Worm (Caenorhabditis elegans) whole organism, L1 larva: ENCODE data around the gene C18D4.12.

ENCODE experiments used
- C16A3.4 ChIP-seq: fragments of 150-350 bp; optimal IDR thresholded peaks from 2 replicates; lab custom pipeline; 2014; ENCODE audit warnings: missing biosample characterization, missing genetic modification characterization
- C34B4.2 ChIP-seq: sonication (generic microtip); optimal IDR thresholded peaks from 2 replicates; lab custom pipeline; 2017; ENCODE audit warnings: mild to moderate bottlenecking, missing genetic modification characterization, missing compliant biosample characterization
- Y116A8C.19 ChIP-seq: sonication (generic microtip); optimal IDR thresholded peaks from 2 replicates; lab custom pipeline; 2016; ENCODE audit warnings: missing compliant biosample characterization, missing genetic modification characterization, borderline replicate concordance
- aha-1 ChIP-seq: fragments of 150-350 bp; optimal IDR thresholded peaks from 2 replicates; lab custom pipeline; 2014; ENCODE audit warnings: missing biosample characterization, missing genetic modification characterization
- ceh-8 ChIP-seq: fragments of 200-800 bp; sonication (Bioruptor generic); optimal IDR thresholded peaks from 2 replicates; lab custom pipeline; 2018; ENCODE audit warnings: mild to moderate bottlenecking, missing genetic modification characterization, moderate library complexity, missing compliant biosample characterization
- ceh-90 ChIP-seq: sonication (generic microtip); optimal IDR thresholded peaks from 2 replicates; lab custom pipeline; 2016; ENCODE audit warnings: missing genetic modification characterization, missing compliant biosample characterization
- ces-1 ChIP-seq: fragments of 150-350 bp; optimal IDR thresholded peaks from 2 replicates; lab custom pipeline; 2014; ENCODE audit warnings: missing biosample characterization, missing genetic modification reagents, missing genetic modification characterization
- dpl-1 ChIP-seq, 3 experiments: fragments of 150-350 bp in 2 of 3; sonication (generic microtip) in 1 of 3; optimal IDR thresholded peaks; 2 replicates each; lab custom pipeline; 2014 to 2017; ENCODE audit warnings: missing biosample characterization in 3 of 3, missing genetic modification characterization in 3 of 3, missing genetic modification reagents in 3 of 3
- efl-1 ChIP-seq, 4 experiments: fragments of 150-350 bp; optimal IDR thresholded peaks in 3 of 4; peaks in 1 of 4; 1 replicate in 1 of 4; 2 replicates in 3 of 4; lab custom pipeline; 2014; ENCODE audit warnings: missing biosample characterization in 2 of 4, missing genetic modification characterization in 2 of 4, missing genetic modification reagents in 2 of 4
- efl-3 ChIP-seq: fragments of 200-800 bp; sonication (Bioruptor generic); optimal IDR thresholded peaks from 2 replicates; lab custom pipeline; 2018; ENCODE audit warnings: mild to moderate bottlenecking, missing genetic modification characterization, missing compliant biosample characterization
- egl-13 ChIP-seq: sonication (generic microtip); optimal IDR thresholded peaks from 2 replicates; lab custom pipeline; 2016; ENCODE audit warnings: missing genotype, missing genetic modification reagents, missing genetic modification characterization, missing compliant biosample characterization
- fkh-10 ChIP-seq: sonication (generic microtip); optimal IDR thresholded peaks from 2 replicates; lab custom pipeline; 2017; ENCODE audit warnings: missing biosample characterization, missing genetic modification reagents, missing genetic modification characterization
- hlh-17 ChIP-seq: fragments of 200-800 bp; sonication (Bioruptor generic); optimal IDR thresholded peaks from 2 replicates; lab custom pipeline; 2018; ENCODE audit warnings: missing genetic modification characterization, mild to moderate bottlenecking, missing compliant biosample characterization, moderate library complexity, borderline replicate concordance
- isw-1 ChIP-seq: fragments of 200-800 bp; sonication (Bioruptor generic); IDR thresholded peaks from 2 replicates; pipeline ENCODE4 v1.3.6; 2022; ENCODE audit warnings: missing genetic modification characterization, missing compliant biosample characterization
- lin-14 ChIP-seq: fragments of 200-800 bp; sonication (Bioruptor generic); optimal IDR thresholded peaks from 2 replicates; lab custom pipeline; 2018; ENCODE audit warnings: mild to moderate bottlenecking, missing genetic modification characterization, moderate library complexity, missing compliant biosample characterization
- lin-15B ChIP-seq: fragments of 150-350 bp; sonication (generic microtip); optimal IDR thresholded peaks from 3 replicates; lab custom pipeline; 2014; ENCODE audit warnings: missing biosample characterization, missing genetic modification characterization
- lin-35 ChIP-seq, 2 experiments: fragments of 150-350 bp; optimal IDR thresholded peaks; 2 replicates each; lab custom pipeline; 2014; ENCODE audit warnings: missing biosample characterization in 2 of 2, missing genetic modification characterization in 2 of 2, missing genetic modification reagents in 2 of 2
- lin-39 ChIP-seq: fragments of 150-350 bp; optimal IDR thresholded peaks from 2 replicates; lab custom pipeline; 2014; ENCODE audit warnings: missing biosample characterization, missing genetic modification reagents, missing genetic modification characterization
- lsy-2 ChIP-seq, 2 experiments: fragments of 150-350 bp; optimal IDR thresholded peaks; 2 replicates each; lab custom pipeline; 2014; ENCODE audit warnings: missing biosample characterization in 2 of 2, missing genetic modification characterization in 2 of 2
- mab-9 ChIP-seq: fragments of 200-800 bp; sonication (Bioruptor generic); IDR thresholded peaks from 2 replicates; pipeline ENCODE4 v1.3.6; 2022; ENCODE audit warnings: missing genetic modification reagents, missing genetic modification characterization, missing compliant biosample characterization
- mdl-1 ChIP-seq, 2 experiments: fragments of 150-350 bp; optimal IDR thresholded peaks; 2 replicates each; lab custom pipeline; 2014 to 2017; ENCODE audit warnings: missing biosample characterization in 2 of 2, missing genetic modification characterization in 2 of 2, inconsistent platforms in 1 of 2
- mep-1 ChIP-seq: fragments of 150-350 bp; optimal IDR thresholded peaks from 2 replicates; lab custom pipeline; 2014; ENCODE audit warnings: missing biosample characterization, missing genetic modification characterization
- nhr-11 ChIP-seq: fragments of 150-350 bp; optimal IDR thresholded peaks from 2 replicates; lab custom pipeline; 2014; ENCODE audit warnings: missing biosample characterization, missing genetic modification characterization
- nhr-12 ChIP-seq: sonication (generic microtip); optimal IDR thresholded peaks from 2 replicates; lab custom pipeline; 2017; ENCODE audit warnings: missing biosample characterization, missing genetic modification characterization
- nhr-19 ChIP-seq: fragments of 200-800 bp; sonication (Bioruptor generic); conservative IDR thresholded peaks from 2 replicates; pipeline ENCODE4 v1.3.6; 2022; ENCODE audit warnings: missing genetic modification characterization, missing compliant biosample characterization
- nhr-237 ChIP-seq: fragments of 150-350 bp; optimal IDR thresholded peaks from 2 replicates; lab custom pipeline; 2014; ENCODE audit warnings: missing biosample characterization, missing genetic modification characterization
- nhr-47 ChIP-seq: sonication (generic microtip); optimal IDR thresholded peaks from 2 replicates; lab custom pipeline; 2016; ENCODE audit warnings: mild to moderate bottlenecking, missing genetic modification characterization, moderate library complexity, missing compliant biosample characterization
- nhr-77 ChIP-seq: fragments of 150-350 bp; optimal IDR thresholded peaks from 2 replicates; lab custom pipeline; 2014; ENCODE audit warnings: missing biosample characterization, missing genetic modification characterization
- pag-3 ChIP-seq: sonication (generic microtip); optimal IDR thresholded peaks from 2 replicates; lab custom pipeline; 2017; ENCODE audit warnings: missing genetic modification characterization, mild to moderate bottlenecking, missing compliant biosample characterization, antibody characterized with exemption, borderline replicate concordance; ENCODE audit not compliant: insufficient read depth
- pax-3 ChIP-seq: fragments of 200-800 bp; sonication (Bioruptor generic); optimal IDR thresholded peaks from 2 replicates; lab custom pipeline; 2018; ENCODE audit warnings: mild to moderate bottlenecking, missing genetic modification characterization, moderate library complexity, missing compliant biosample characterization
- skn-1 ChIP-seq: fragments of 150-350 bp; optimal IDR thresholded peaks from 2 replicates; lab custom pipeline; 2014; ENCODE audit warnings: missing biosample characterization, missing genetic modification characterization
- snpc-4 ChIP-seq: fragments of 150-350 bp; optimal IDR thresholded peaks from 2 replicates; lab custom pipeline; 2014; ENCODE audit warnings: missing biosample characterization, missing genetic modification characterization
- sox-4 ChIP-seq: sonication (generic microtip); optimal IDR thresholded peaks from 2 replicates; lab custom pipeline; 2016; ENCODE audit warnings: missing genetic modification characterization, missing compliant biosample characterization
- sup-37 ChIP-seq: fragments of 200-800 bp; sonication (Bioruptor generic); optimal IDR thresholded peaks from 2 replicates; lab custom pipeline; 2018; ENCODE audit warnings: mild to moderate bottlenecking, missing genetic modification characterization, missing compliant biosample characterization
- tbx-2 ChIP-seq: sonication (generic microtip); optimal IDR thresholded peaks from 2 replicates; lab custom pipeline; 2016; ENCODE audit warnings: missing genetic modification characterization, missing compliant biosample characterization
- tlp-1 ChIP-seq: fragments of 150-350 bp; optimal IDR thresholded peaks from 2 replicates; lab custom pipeline; 2014; ENCODE audit warnings: missing biosample characterization, missing genetic modification characterization
- unc-98 ChIP-seq: fragments of 200-800 bp; sonication (Bioruptor generic); IDR thresholded peaks from 2 replicates; pipeline ENCODE4 v1.3.6; 2022; ENCODE audit warnings: missing genetic modification characterization, missing compliant biosample characterization
- xbp-1 ChIP-seq: sonication (generic microtip); optimal IDR thresholded peaks from 2 replicates; lab custom pipeline; 2016; ENCODE audit warnings: missing genetic modification characterization, missing compliant biosample characterization
- zag-1 ChIP-seq: fragments of 150-350 bp; optimal IDR thresholded peaks from 2 replicates; lab custom pipeline; 2014; ENCODE audit warnings: missing biosample characterization, missing genetic modification characterization

C18D4.12 gene

DNA sequence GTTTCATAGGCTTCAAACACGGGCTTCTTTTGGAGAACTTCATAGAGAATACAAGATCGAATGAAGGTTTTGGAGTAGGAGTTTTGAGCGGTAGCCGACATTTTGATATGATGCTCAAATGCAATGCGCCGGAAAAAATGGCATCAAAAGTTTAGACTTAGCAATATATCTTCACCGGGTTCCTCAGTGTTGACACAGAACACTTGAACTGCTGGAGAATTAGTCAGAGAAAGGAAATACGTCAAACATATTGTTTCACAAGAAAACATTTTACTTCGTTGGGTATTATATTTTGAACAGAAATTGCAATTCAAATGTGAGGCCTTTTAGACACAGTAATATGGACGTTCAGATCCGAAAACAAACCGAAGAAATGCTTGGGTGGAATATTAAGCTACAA lies 28.0 kb upstream of the C18D4.12 start, which contains the start of gene fbxa-174:
fbxa-174 (minus strand) TSS at position 101 of the 400 bp plus-strand sequence.
- no peak for TF ChIP-seq lin-14 (GFP tag; lab: Kevin White, UChicago)
- no peak for TF ChIP-seq fkh-10 (GFP tag; lab: Kevin White, UChicago)
- TF ChIP-seq egl-13 (tag; lab: Kevin White, UChicago) = no peak
- no peak for TF ChIP-seq xbp-1 (tag; lab: Kevin White, UChicago)
- TF ChIP-seq isw-1 = no peak
- TF ChIP-seq unc-98 (GFP tag; lab: Robert Waterston, UW) = no peak
- no peak for TF ChIP-seq nhr-237 (tag; lab: Kevin White, UChicago)
- no peak for TF ChIP-seq nhr-12 (tag; lab: Kevin White, UChicago)
- no peak for TF ChIP-seq C34B4.2 (tag; lab: Kevin White, UChicago)
- TF ChIP-seq efl-3 = no peak
- TF ChIP-seq Y116A8C.19 (tag; lab: Kevin White, UChicago) = no peak
- no peak for TF ChIP-seq zag-1 (tag; lab: Kevin White, UChicago)

DNA sequence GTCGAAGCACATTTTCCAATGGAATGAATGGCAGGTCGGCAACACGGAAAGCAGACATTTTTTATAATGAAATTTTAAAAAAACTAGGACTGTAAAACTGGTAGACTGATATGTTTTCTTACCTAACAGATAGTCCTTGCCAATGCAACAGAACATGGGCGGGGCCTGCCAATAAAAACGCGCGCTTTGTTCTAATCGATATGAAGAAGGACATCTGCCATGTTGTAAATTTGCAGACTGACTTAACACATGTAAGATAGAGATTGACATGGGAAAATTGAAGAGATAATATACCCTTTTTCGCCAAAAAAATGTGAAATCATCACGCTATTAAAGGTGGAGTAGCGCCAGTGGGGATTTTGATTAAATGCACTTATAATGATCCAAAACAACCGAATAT lies 22.4 kb upstream of the C18D4.12 start, which contains the start of gene C38D9.8:
C38D9.8 (minus strand) TSS at position 101 of the 400 bp plus-strand sequence.
- TF ChIP-seq mep-1 (tag; lab: Kevin White, UChicago) (no peak), ceh-8 (GFP tag; lab: Kevin White, UChicago) (no peak), nhr-47 (no peak), nhr-12 (tag; lab: Kevin White, UChicago) (no peak), hlh-17 (no peak), ces-1 (GFP tag; lab: Kevin White, UChicago) (no peak), snpc-4 (tag; lab: Kevin White, UChicago) (no peak), lin-39 (tag; lab: Kevin White, UChicago) (no peak), mab-9 (GFP tag; lab: Robert Waterston, UW) (no peak), sup-37 (no peak), nhr-19 (GFP tag; lab: Robert Waterston, UW) (no peak), zag-1 (tag; lab: Kevin White, UChicago) (no peak), dpl-1 (GFP tag; optimal IDR thresholded peaks at IDR 0.05; lab: Kevin White, UChicago) (no peak)

DNA sequence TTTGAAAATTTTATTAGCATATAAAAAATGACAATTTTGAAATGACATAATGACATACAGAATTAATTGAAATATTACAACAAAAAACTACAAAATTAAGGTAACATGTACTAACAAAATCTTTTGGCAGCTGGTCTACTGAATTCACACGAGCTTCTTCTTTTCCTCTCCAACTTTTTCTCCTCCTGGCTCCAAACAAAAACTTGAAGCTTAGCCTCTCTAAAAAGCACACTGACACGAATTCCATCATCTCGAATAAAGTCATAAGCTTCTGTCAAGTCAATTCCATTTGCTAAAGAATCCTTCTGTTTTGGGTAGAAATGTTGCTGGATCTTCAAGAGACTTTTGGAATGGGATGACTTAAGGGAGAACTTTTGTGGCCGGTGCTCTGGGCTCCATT lies 21.0 kb upstream of the C18D4.12 start:
- TF ChIP-seq tlp-1 (tag; lab: Kevin White, UChicago) = no peak
- no peak for TF ChIP-seq pax-3 (tag; lab: Kevin White, UChicago)
- no peak for TF ChIP-seq tbx-2
- TF ChIP-seq lin-15B = no peak
- no peak for TF ChIP-seq nhr-77
- TF ChIP-seq mdl-1 (tag; optimal IDR thresholded peaks at IDR 0.05; lab: Kevin White, UChicago) = no peak
- no peak for TF ChIP-seq lsy-2 (tag; optimal IDR thresholded peaks at IDR 0.05; lab: Kevin White, UChicago)
- no peak for TF ChIP-seq zag-1 (tag; lab: Kevin White, UChicago)
- no peak for TF ChIP-seq ceh-8 (GFP tag; lab: Kevin White, UChicago)
- TF ChIP-seq skn-1 (tag; lab: Kevin White, UChicago) = no peak
- no peak for TF ChIP-seq ceh-90 (tag; lab: Kevin White, UChicago)
- no peak for TF ChIP-seq lin-35 (GFP tag; optimal IDR thresholded peaks at IDR 0.05; lab: Kevin White, UChicago)
- no peak for TF ChIP-seq sox-4
- TF ChIP-seq C16A3.4 (tag; lab: Kevin White, UChicago) = no peak
- TF ChIP-seq aha-1 (tag; lab: Kevin White, UChicago) = no peak

DNA sequence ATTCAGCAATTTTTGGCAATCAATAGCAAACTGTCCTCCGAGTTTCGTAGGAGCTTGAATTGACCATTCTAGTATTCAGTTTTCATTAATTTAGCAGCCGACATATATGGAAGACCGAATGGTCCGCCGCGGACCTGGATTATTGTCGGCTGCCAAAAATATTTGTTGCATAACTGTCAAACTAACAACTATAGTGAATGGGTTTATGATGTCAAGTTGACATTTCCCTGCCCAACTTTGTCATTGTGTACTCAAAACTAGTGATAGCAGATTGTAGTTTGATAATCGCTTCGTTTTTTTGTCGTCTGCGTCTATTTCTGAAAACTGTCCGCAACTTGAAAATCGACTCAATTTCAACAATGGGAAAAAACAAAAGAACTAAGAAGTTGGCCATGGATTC lies 19.0 kb upstream of the C18D4.12 start, which contains the start of gene fbxa-176:
fbxa-176 (plus strand) TSS at position 314 of the 400 bp plus-strand sequence.
- TF ChIP-seq nhr-11 = no peak
- TF ChIP-seq efl-1 (optimal IDR thresholded peaks at IDR 0.05; lab: Kevin White, UChicago) = no peak
- peak in 1 of 2 experiments; percentile 66 for TF ChIP-seq efl-1 (GFP tag; optimal IDR thresholded peaks at IDR 0.05 in 1 of 2; lab: Kevin White, UChicago)
- no peak for TF ChIP-seq pag-3
- peak in 1 of 2 experiments; percentile 10 for TF ChIP-seq lin-35 (GFP tag; optimal IDR thresholded peaks at IDR 0.05; lab: Kevin White, UChicago)
